Fruit fly (Drosophila melanogaster) whole organism, adult: ENCODE measurements around the gene wgn.

ENCODE experiments used
- CG11617 ChIP-seq: fragments of 200-800 bp; sonication (Bioruptor generic); optimal IDR thresholded peaks from 2 replicates; lab custom pipeline; 2017; ENCODE audit warnings: mild to moderate bottlenecking, missing biosample characterization, missing genetic modification reagents, missing genetic modification characterization
- CG12768 ChIP-seq: fragments of 200-800 bp; sonication (Bioruptor generic); optimal IDR thresholded peaks from 2 replicates; lab custom pipeline; 2017; ENCODE audit warnings: missing biosample characterization, missing genetic modification characterization, mild to moderate bottlenecking, moderate library complexity, missing genetic modification reagents
- CG14711 ChIP-seq: fragments of 200-800 bp; sonication (Bioruptor generic); optimal IDR thresholded peaks from 2 replicates; lab custom pipeline; 2018; ENCODE audit warnings: missing biosample characterization, mild to moderate bottlenecking, missing genetic modification characterization, moderate library complexity
- CG1620 ChIP-seq: fragments of 200-800 bp; sonication (Bioruptor generic); optimal IDR thresholded peaks from 2 replicates; lab custom pipeline; 2016; ENCODE audit warnings: missing biosample characterization, missing genetic modification characterization
- CG33017 ChIP-seq: fragments of 200-800 bp; sonication (Bioruptor generic); optimal IDR thresholded peaks from 2 replicates; lab custom pipeline; 2018; ENCODE audit warnings: missing biosample characterization, mild to moderate bottlenecking, missing genetic modification characterization, moderate library complexity
- CG5204 ChIP-seq: fragments of 200-800 bp; sonication (Bioruptor generic); optimal IDR thresholded peaks from 2 replicates; lab custom pipeline; 2016; ENCODE audit warnings: missing biosample characterization, missing genetic modification characterization
- CG7045 ChIP-seq: fragments of 200-800 bp; sonication (Bioruptor generic); optimal IDR thresholded peaks from 2 replicates; lab custom pipeline; 2017; ENCODE audit warnings: missing biosample characterization, mild to moderate bottlenecking, missing genetic modification characterization
- CG7101 ChIP-seq: fragments of 200-800 bp; sonication (Bioruptor generic); optimal IDR thresholded peaks from 2 replicates; lab custom pipeline; 2018; ENCODE audit warnings: missing biosample characterization, mild to moderate bottlenecking, missing genetic modification characterization, moderate library complexity
- Clk ChIP-seq: fragments of 200-800 bp; sonication (Bioruptor generic); optimal IDR thresholded peaks from 2 replicates; lab custom pipeline; 2017; ENCODE audit warnings: missing biosample characterization, missing genetic modification characterization
- Crg-1 ChIP-seq: fragments of 200-800 bp; sonication (Bioruptor generic); optimal IDR thresholded peaks from 2 replicates; lab custom pipeline; 2016; ENCODE audit warnings: missing biosample characterization, missing genetic modification characterization
- Hr96 ChIP-seq: fragments of 200-800 bp; sonication (Bioruptor generic); optimal IDR thresholded peaks from 2 replicates; lab custom pipeline; 2016; ENCODE audit warnings: missing biosample characterization, missing genetic modification characterization
- Mnt ChIP-seq: fragments of 200-800 bp; sonication (Bioruptor generic); optimal IDR thresholded peaks from 2 replicates; lab custom pipeline; 2016; ENCODE audit warnings: missing biosample characterization, mild to moderate bottlenecking, missing genetic modification characterization
- bab1 ChIP-seq: fragments of 200-800 bp; sonication (Bioruptor generic); optimal IDR thresholded peaks from 3 replicates; lab custom pipeline; 2019; ENCODE audit warnings: missing biosample characterization, mild to moderate bottlenecking, missing genetic modification characterization, moderate library complexity
- cic ChIP-seq: fragments of 200-800 bp; sonication (Bioruptor generic); optimal IDR thresholded peaks from 2 replicates; lab custom pipeline; 2017; ENCODE audit warnings: missing biosample characterization, mild to moderate bottlenecking, missing genetic modification characterization, moderate library complexity
- cnc ChIP-seq, 2 experiments: fragments of >200 bp; optimal IDR thresholded peaks; 2 replicates each; lab custom pipeline; 2017
- kay ChIP-seq: fragments of 200-800 bp; sonication (Bioruptor generic); peaks from one replicate; lab custom pipeline; 2016; ENCODE audit warnings: missing biosample characterization, missing genetic modification characterization, borderline replicate concordance
- ovo ChIP-seq: fragments of 200-800 bp; sonication (Bioruptor generic); optimal IDR thresholded peaks from 2 replicates; lab custom pipeline; 2016; ENCODE audit warnings: missing biosample characterization, missing genetic modification characterization
- pad ChIP-seq: fragments of 200-800 bp; sonication (Bioruptor generic); optimal IDR thresholded peaks from 3 replicates; lab custom pipeline; 2017; ENCODE audit warnings: missing biosample characterization, missing genetic modification characterization, mild to moderate bottlenecking, moderate library complexity, missing genetic modification reagents
- tj ChIP-seq: fragments of 200-800 bp; sonication (Bioruptor generic); optimal IDR thresholded peaks from 3 replicates; lab custom pipeline; 2017; ENCODE audit warnings: missing biosample characterization, mild to moderate bottlenecking, missing genetic modification characterization, moderate library complexity
- toe ChIP-seq: fragments of 200-800 bp; sonication (Bioruptor generic); optimal IDR thresholded peaks from 2 replicates; lab custom pipeline; 2016; ENCODE audit warnings: missing biosample characterization, missing genetic modification characterization

The wgn gene

dm6 chrX:18662053-18662452 lies 27.3 kb upstream of the wgn start, which contains the start of gene CG6696:
Gene CG6696, minus strand, starts transcription at chrX:18662153.
- TF ChIP-seq CG5204 (GFP tag; lab: Kevin White, UChicago) (no peak), CG7101 (tag; lab: Kevin White, UChicago) (no peak), toe (no peak), pad (GFP tag; lab: Kevin White, UChicago) (no peak), ovo (GFP tag; lab: Kevin White, UChicago) (no peak), tj (GFP tag; lab: Kevin White, UChicago) (no peak), cic (GFP tag; lab: Kevin White, UChicago) (no peak), CG14711 (tag; lab: Kevin White, UChicago) (no peak), CG11617 (GFP tag; lab: Kevin White, UChicago) (no peak)

- TF ChIP-seq CG12768 (GFP tag; lab: Kevin White, UChicago) (no peak), cic (GFP tag; lab: Kevin White, UChicago) (no peak), bab1 (GFP tag; lab: Kevin White, UChicago) (peak; percentile 11), Crg-1 (GFP tag; lab: Kevin White, UChicago) (no peak), CG7045 (GFP tag; lab: Kevin White, UChicago) (no peak), CG14711 (tag; lab: Kevin White, UChicago) (peak; percentile 8), CG7101 (tag; lab: Kevin White, UChicago) (peak; percentile 63), CG33017 (peak; percentile 26), CG11617 (GFP tag; lab: Kevin White, UChicago) (peak; percentile 54), cnc (optimal IDR thresholded peaks at IDR 0.05; lab: Kevin White, UChicago) (no peak), pad (GFP tag; lab: Kevin White, UChicago) (peak; percentile 8), Mnt (GFP tag; lab: Kevin White, UChicago) (no peak), tj (GFP tag; lab: Kevin White, UChicago) (peak; percentile 16), toe (no peak)
Observed at dm6 chrX:18657502-18657947, 22.8 kb upstream of the wgn start, which contains the start of gene fu. Gene fu, plus strand, starts transcription at chrX:18657755.

- TF ChIP-seq toe (no peak), CG1620 (GFP tag; lab: Kevin White, UChicago) (no peak), CG7045 (GFP tag; lab: Kevin White, UChicago) (no peak), kay (no peak), cic (GFP tag; lab: Kevin White, UChicago) (no peak), CG12768 (GFP tag; lab: Kevin White, UChicago) (no peak), CG11617 (GFP tag; lab: Kevin White, UChicago) (no peak)
Observed at dm6 chrX:18657012-18657411, 22.3 kb upstream of the wgn start, which contains the start of gene CG6659. Gene CG6659, minus strand, starts transcription at chrX:18657286.

dm6 chrX:18652879-18653278 lies 18.2 kb upstream of the wgn start, which contains the start of gene Ing3:
Gene Ing3, minus strand, starts transcription at chrX:18653091.
- no peak for TF ChIP-seq CG5204 (GFP tag; lab: Kevin White, UChicago)
- no peak for TF ChIP-seq cic (GFP tag; lab: Kevin White, UChicago)
- no peak for TF ChIP-seq CG7101 (tag; lab: Kevin White, UChicago)
- peak; percentile 40 for TF ChIP-seq bab1 (GFP tag; lab: Kevin White, UChicago)
- TF ChIP-seq Clk (GFP tag; lab: Kevin White, UChicago): no peak
- no peak for TF ChIP-seq Crg-1 (GFP tag; lab: Kevin White, UChicago)
- TF ChIP-seq kay: no peak
- no peak for TF ChIP-seq CG12768 (GFP tag; lab: Kevin White, UChicago)
- TF ChIP-seq CG1620 (GFP tag; lab: Kevin White, UChicago): no peak

dm6 chrX:18650252-18650651 lies 15.5 kb upstream of the wgn start, which contains the start of gene Hou:
Gene Hou, minus strand, starts transcription at chrX:18650444.
- TF ChIP-seq bab1 (GFP tag; lab: Kevin White, UChicago): peak; percentile 37
- no peak for TF ChIP-seq CG7101 (tag; lab: Kevin White, UChicago)

dm6 chrX:18647961-18648360 lies 13.3 kb upstream of the wgn start, which contains the start of gene Nup35:
Gene Nup35, plus strand, starts transcription at chrX:18648182.
- no peak for TF ChIP-seq bab1 (GFP tag; lab: Kevin White, UChicago)

dm6 chrX:18646855-18647699 lies 12.4 kb upstream of the wgn start, which contains the start of gene Rip11:
Gene Rip11, minus strand, starts transcription at chrX:18647648.
- peak; percentile 11 for TF ChIP-seq CG12768 (GFP tag; lab: Kevin White, UChicago)
- no peak for TF ChIP-seq CG14711 (tag; lab: Kevin White, UChicago)
- no peak for TF ChIP-seq toe
- peak; percentile 37 for TF ChIP-seq Crg-1 (GFP tag; lab: Kevin White, UChicago)
- peak; percentile 98 for TF ChIP-seq pad (GFP tag; lab: Kevin White, UChicago)
- TF ChIP-seq bab1 (GFP tag; lab: Kevin White, UChicago): peak; percentile 43
- no peak for TF ChIP-seq CG5204 (GFP tag; lab: Kevin White, UChicago)
- TF ChIP-seq Mnt (GFP tag; lab: Kevin White, UChicago): peak; percentile 45
- peak; percentile 18 for TF ChIP-seq Hr96 (GFP tag; lab: Kevin White, UChicago)
- TF ChIP-seq kay: no peak
- TF ChIP-seq CG1620 (GFP tag; lab: Kevin White, UChicago): no peak
- peak; percentile 20 for TF ChIP-seq CG7045 (GFP tag; lab: Kevin White, UChicago)
- peak; percentile 98 for TF ChIP-seq ovo (GFP tag; lab: Kevin White, UChicago)
- peak; percentile 32 for TF ChIP-seq tj (GFP tag; lab: Kevin White, UChicago)
- peak; percentile 44 for TF ChIP-seq CG11617 (GFP tag; lab: Kevin White, UChicago)
- no peak for TF ChIP-seq cnc (optimal IDR thresholded peaks at IDR 0.05; lab: Kevin White, UChicago)
- peak; percentile 53 for TF ChIP-seq cic (GFP tag; lab: Kevin White, UChicago)
- no peak for TF ChIP-seq Clk (GFP tag; lab: Kevin White, UChicago)
- peak; percentile 38 for TF ChIP-seq CG7101 (tag; lab: Kevin White, UChicago)
- no peak for TF ChIP-seq CG33017
